Worm (Caenorhabditis elegans) whole organism, mixed stage, embryonic: ENCODE data around the gene C38C6.3.

Experiments used
- M03D4.4 ChIP-seq: sonication (generic microtip); optimal IDR thresholded peaks from 2 replicates; lab custom pipeline; 2017; ENCODE audit warnings: mild to moderate bottlenecking, missing genetic modification characterization, missing compliant biosample characterization
- blmp-1 ChIP-seq: fragments of 150-350 bp; optimal IDR thresholded peaks from 2 replicates; lab custom pipeline; 2014; ENCODE audit warnings: missing biosample characterization, missing genetic modification characterization
- ces-1 ChIP-seq: fragments of 150-350 bp; optimal IDR thresholded peaks from 2 replicates; lab custom pipeline; 2014; ENCODE audit warnings: missing biosample characterization, missing genetic modification reagents, missing genetic modification characterization
- elt-3 ChIP-seq: fragments of 150-350 bp; optimal IDR thresholded peaks from 2 replicates; lab custom pipeline; 2014; ENCODE audit warnings: missing biosample characterization, missing genetic modification characterization
- flh-1 ChIP-seq: fragments of 200-800 bp; sonication (Bioruptor generic); optimal IDR thresholded peaks from 2 replicates; lab custom pipeline; 2018; ENCODE audit warnings: mild to moderate bottlenecking, missing genetic modification characterization, moderate library complexity, missing compliant biosample characterization
- ham-2 ChIP-seq: fragments of 200-800 bp; sonication (Bioruptor generic); optimal IDR thresholded peaks from 2 replicates; lab custom pipeline; 2018; ENCODE audit warnings: mild to moderate bottlenecking, missing genetic modification characterization, missing compliant biosample characterization
- lsy-2 ChIP-seq: fragments of 150-350 bp; optimal IDR thresholded peaks from 2 replicates; lab custom pipeline; 2014; ENCODE audit warnings: missing biosample characterization, missing genetic modification characterization
- mab-5 ChIP-seq: fragments of 150-350 bp; optimal IDR thresholded peaks from 2 replicates; lab custom pipeline; 2014; ENCODE audit warnings: missing biosample characterization, missing genetic modification characterization
- mep-1 ChIP-seq: fragments of 150-350 bp; optimal IDR thresholded peaks from 2 replicates; lab custom pipeline; 2017; ENCODE audit warnings: missing biosample characterization, missing genetic modification reagents, missing genetic modification characterization, inconsistent platforms
- nhr-12 ChIP-seq: fragments of 150-350 bp; optimal IDR thresholded peaks from 2 replicates; lab custom pipeline; 2014; ENCODE audit warnings: missing biosample characterization, missing genetic modification characterization
- nhr-28 ChIP-seq: fragments of 150-350 bp; optimal IDR thresholded peaks from 2 replicates; lab custom pipeline; 2014; ENCODE audit warnings: missing biosample characterization, missing genetic modification characterization
- pha-4 ChIP-seq: fragments of 150-350 bp; optimal IDR thresholded peaks from 2 replicates; lab custom pipeline; 2018; ENCODE audit warnings: missing biosample characterization, missing genetic modification reagents, missing genetic modification characterization
- unc-39 ChIP-seq: fragments of 150-350 bp; optimal IDR thresholded peaks from 2 replicates; lab custom pipeline; 2014; ENCODE audit warnings: missing biosample characterization, missing genetic modification characterization
- unc-62 ChIP-seq: fragments of 150-350 bp; optimal IDR thresholded peaks from 2 replicates; lab custom pipeline; 2014; ENCODE audit warnings: missing biosample characterization, missing genetic modification reagents, missing genetic modification characterization

ce11 chrII:14636737-14637136, 3.8 kb downstream of the C38C6.3 start, which contains the start of gene sre-13:
- no peak for TF ChIP-seq ces-1
- TF ChIP-seq mab-5, result no peak
- no peak for TF ChIP-seq blmp-1 (tag; lab: Kevin White, UChicago)
- TF ChIP-seq unc-39, result no peak
- no peak for TF ChIP-seq unc-62 (GFP tag; lab: Kevin White, UChicago)
- TF ChIP-seq pha-4 (tag; lab: Kevin White, UChicago), result no peak
- no peak for TF ChIP-seq flh-1 (GFP tag; lab: Kevin White, UChicago)
- TF ChIP-seq lsy-2 (tag; lab: Kevin White, UChicago), result no peak
- no peak for TF ChIP-seq elt-3 (tag; lab: Kevin White, UChicago)
- TF ChIP-seq M03D4.4 (tag; lab: Kevin White, UChicago), result no peak
- no peak for TF ChIP-seq nhr-28
- no peak for TF ChIP-seq nhr-12
- TF ChIP-seq mep-1 (tag; lab: Kevin White, UChicago), result no peak
- no peak for TF ChIP-seq ham-2 (GFP tag; lab: Kevin White, UChicago)
